Worm (Caenorhabditis elegans): Measurements from ENCODE around the gene Y37E11B.7.

Y37E11B.7 gene

DNA sequence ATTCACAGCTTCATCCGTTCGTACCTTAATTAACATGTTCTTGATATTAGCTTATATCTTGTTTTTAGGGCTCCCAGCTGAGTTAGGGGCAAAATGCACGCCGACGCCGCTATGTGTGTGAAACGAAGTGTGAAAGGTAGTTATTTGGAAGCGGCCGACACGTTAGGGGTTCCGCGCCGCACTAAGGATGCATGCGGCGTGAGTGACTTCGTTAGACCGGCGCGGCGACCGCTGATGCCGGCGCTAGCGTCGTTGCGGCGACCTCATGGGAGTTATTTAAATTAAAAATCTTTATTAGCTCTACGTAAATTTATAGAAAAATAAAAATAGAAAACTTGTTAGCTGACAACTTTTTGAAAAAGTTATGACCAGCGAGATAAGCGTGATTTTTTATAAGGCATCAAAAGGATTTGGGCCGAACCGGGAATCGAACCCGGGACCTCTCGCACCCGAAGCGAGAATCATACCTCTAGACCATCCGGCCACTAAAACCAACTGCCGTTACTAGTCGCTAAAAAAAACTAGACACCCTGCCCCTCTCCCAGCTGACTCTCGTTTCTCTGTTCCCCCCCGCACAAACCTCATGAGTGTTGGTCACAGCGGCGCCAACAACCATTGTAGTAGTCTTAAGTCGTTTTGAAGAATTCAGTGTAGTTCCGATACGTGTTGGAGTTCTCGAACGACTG lies 48.0 kb downstream of the Y37E11B.7 start (continued):
- no peak for TF ChIP-seq ccch-3 (GFP tag; optimal IDR thresholded peaks at IDR 0.05)
- TF ChIP-seq attf-6 (GFP tag; IDR thresholded peaks at IDR 0.05) = no peak
- TF ChIP-seq ztf-3 (GFP tag; optimal IDR thresholded peaks at IDR 0.05) = no peak
- 0 out of 2 replicates have a peak, but pooled peaks have one; percentile 47 for TF ChIP-seq madf-6 (GFP tag; IDR thresholded peaks at IDR 0.05)
- no peak for TF ChIP-seq bed-2 (GFP tag; IDR thresholded peaks at IDR 0.05)
- TF ChIP-seq hlh-26 (GFP tag; conservative IDR thresholded peaks at IDR 0.05) = no peak
- TF ChIP-seq ama-1 (optimal IDR thresholded peaks at IDR 0.05) = no peak
- TF ChIP-seq ama-1 (GFP tag; optimal IDR thresholded peaks at IDR 0.05) = peak; percentile 54 to 78
- TF ChIP-seq egl-18 (GFP tag; IDR thresholded peaks at IDR 0.05) = no peak
- TF ChIP-seq T26A5.8 (tag; optimal IDR thresholded peaks at IDR 0.05) = peak; percentile 37
- TF ChIP-seq F10E7.11 (tag; optimal IDR thresholded peaks at IDR 0.05) = no peak
- peak; percentile 58; the same call in 1 of the 2 replicates for TF ChIP-seq Y53G8AR.9 (GFP tag; conservative IDR thresholded peaks at IDR 0.05)
- no peak for TF ChIP-seq hsf-1 (GFP tag; IDR thresholded peaks at IDR 0.05)
- no peak for TF ChIP-seq nfya-2 (GFP tag; IDR thresholded peaks at IDR 0.05)
- no peak for TF ChIP-seq B0019.2 (GFP tag; conservative IDR thresholded peaks at IDR 0.05)
- peak; percentile 31 for TF ChIP-seq mes-4 (tag; optimal IDR thresholded peaks at IDR 0.05)
- no peak for TF ChIP-seq nfya-1 (tag; optimal IDR thresholded peaks at IDR 0.05; ENCODE audit: borderline replicate concordance, insufficient read depth)
- TF ChIP-seq egrh-3 (GFP tag; IDR thresholded peaks at IDR 0.05) = peak; percentile 21; the same call in 1 of the 2 replicates
- TF ChIP-seq athp-1 (tag; optimal IDR thresholded peaks at IDR 0.05) = peak; percentile 73
- 0 out of 2 replicates have a peak, but pooled peaks have one; percentile 40 for TF ChIP-seq aptf-3 (GFP tag; IDR thresholded peaks at IDR 0.05)
- TF ChIP-seq B0336.3 (GFP tag; IDR thresholded peaks at IDR 0.05) = no peak
- TF ChIP-seq D2030.7 (GFP tag; IDR thresholded peaks at IDR 0.05) = peak; percentile 57; the same call in 1 of the 2 replicates
- no peak for TF ChIP-seq nhr-179 (tag; optimal IDR thresholded peaks at IDR 0.05)
- no peak for TF ChIP-seq lag-1 (GFP tag; IDR thresholded peaks at IDR 0.05)
- no peak for TF ChIP-seq ceh-58 (GFP tag; IDR thresholded peaks at IDR 0.05)
- TF ChIP-seq ZK185.1 (tag; optimal IDR thresholded peaks at IDR 0.05; ENCODE audit: poor library complexity, severe bottlenecking) = peak; percentile 91
- peak; percentile 0 for TF ChIP-seq ceh-79 (tag; optimal IDR thresholded peaks at IDR 0.05)
- TF ChIP-seq snpc-1.3 (tag; optimal IDR thresholded peaks at IDR 0.05; ENCODE audit: insufficient read depth) = peak; percentile 7
- TF ChIP-seq mel-28 (tag; optimal IDR thresholded peaks at IDR 0.05; ENCODE audit: borderline replicate concordance) = no peak
- peak; percentile 31 for TF ChIP-seq lsl-1 (GFP tag; optimal IDR thresholded peaks at IDR 0.05)
- peak; percentile 78 for TF ChIP-seq snpc-4 (GFP tag; optimal IDR thresholded peaks at IDR 0.05)
- TF ChIP-seq snpc-4 (tag; optimal IDR thresholded peaks at IDR 0.05) = peak in 3 of 4 experiments; percentile 61 to 94 (median 87)
- TF ChIP-seq Y79H2A.3 (GFP tag; conservative IDR thresholded peaks at IDR 0.05) = no peak
- TF ChIP-seq F37B4.10 (GFP tag; IDR thresholded peaks at IDR 0.05) = no peak
- TF ChIP-seq aptf-2 (GFP tag; conservative IDR thresholded peaks at IDR 0.05) = no peak
- TF ChIP-seq attf-3 (GFP tag; conservative IDR thresholded peaks at IDR 0.05) = no peak
- TF ChIP-seq nhr-120 (GFP tag; IDR thresholded peaks at IDR 0.05) = no peak
- no peak for TF ChIP-seq dpff-1 (tag; optimal IDR thresholded peaks at IDR 0.05)
- no peak for TF ChIP-seq sdz-38 (tag; optimal IDR thresholded peaks at IDR 0.05)
- TF ChIP-seq ztf-6 (GFP tag; IDR thresholded peaks at IDR 0.05) = no peak
- no peak for TF ChIP-seq unc-130 (GFP tag; optimal IDR thresholded peaks at IDR 0.05)
- no peak for TF ChIP-seq nhr-80 (tag; optimal IDR thresholded peaks at IDR 0.05)
- no peak for TF ChIP-seq madf-8 (GFP tag; conservative IDR thresholded peaks at IDR 0.05)
- peak; percentile 74 for TF ChIP-seq mcd-1 (GFP tag; IDR thresholded peaks at IDR 0.05)
- no peak for TF ChIP-seq ceh-91 (GFP tag; IDR thresholded peaks at IDR 0.05)
- TF ChIP-seq ceh-27 (GFP tag; optimal IDR thresholded peaks at IDR 0.05) = peak; percentile 41
- no peak for TF ChIP-seq ekl-4 (GFP tag; IDR thresholded peaks at IDR 0.05)
- peak; percentile 0 for TF ChIP-seq gei-17 (GFP tag; optimal IDR thresholded peaks at IDR 0.05)
- no peak for TF ChIP-seq sea-2 (GFP tag; IDR thresholded peaks at IDR 0.05)
